Worm (Caenorhabditis elegans) whole organism, L3 larva: Measurements from ENCODE around the gene Y37H2A.11.

ENCODE experiments used
- R02D3.7 ChIP-seq: fragments of 150-350 bp; optimal IDR thresholded peaks from 2 replicates; lab custom pipeline; 2014; ENCODE audit warnings: missing biosample characterization, missing genetic modification characterization
- ZK546.5 ChIP-seq: sonication (generic microtip); optimal IDR thresholded peaks from 2 replicates; lab custom pipeline; 2017; ENCODE audit warnings: missing biosample characterization, missing genetic modification characterization
- hmg-11 ChIP-seq: sonication (generic microtip); optimal IDR thresholded peaks from 2 replicates; lab custom pipeline; 2016; ENCODE audit warnings: missing genetic modification characterization, missing compliant biosample characterization
- jun-1 ChIP-seq: fragments of 150-350 bp; optimal IDR thresholded peaks from 2 replicates; lab custom pipeline; 2014; ENCODE audit warnings: missing biosample characterization, missing genetic modification reagents, missing genetic modification characterization
- nhr-237 ChIP-seq: fragments of 150-350 bp; optimal IDR thresholded peaks from 2 replicates; lab custom pipeline; 2014; ENCODE audit warnings: missing biosample characterization, missing genetic modification characterization
- nhr-77 ChIP-seq: fragments of 150-350 bp; optimal IDR thresholded peaks from 2 replicates; lab custom pipeline; 2014; ENCODE audit warnings: missing biosample characterization, missing genetic modification characterization
- unc-39 ChIP-seq: sonication (generic microtip); optimal IDR thresholded peaks from 4 replicates; lab custom pipeline; 2017; ENCODE audit warnings: missing biosample characterization, missing genetic modification characterization

- no peak for TF ChIP-seq nhr-237 (tag; lab: Kevin White, UChicago)
- no peak for TF ChIP-seq nhr-77 (tag; lab: Kevin White, UChicago)
- TF ChIP-seq R02D3.7 (tag; lab: Kevin White, UChicago), result no peak
- no peak for TF ChIP-seq hmg-11 (tag; lab: Kevin White, UChicago)
- no peak for TF ChIP-seq ZK546.5 (tag; lab: Kevin White, UChicago)
- TF ChIP-seq jun-1 (tag; lab: Kevin White, UChicago), result no peak
- TF ChIP-seq unc-39 (tag; lab: Kevin White, UChicago), result no peak
These were observed 8.1 kb upstream of the Y37H2A.11 start, which contains the start of gene Y37H2A.18 for ce11 chrV:18133177-18133576.
